Fruit fly (Drosophila melanogaster) whole organism, wandering third instar larva: Measurements from ENCODE around the gene Rbf2.

Source experiments
- Hr78 ChIP-seq: fragments of >200 bp; optimal IDR thresholded peaks from 2 replicates; lab custom pipeline; 2017; ENCODE audit warnings: missing biosample characterization, missing genetic modification characterization
- foxo ChIP-seq, 2 experiments: fragments of 200-800 bp; sonication (Bioruptor generic); optimal IDR thresholded peaks; 2 replicates in 1 of 2; 3 replicates in 1 of 2; lab custom pipeline; 2016 to 2017; ENCODE audit warnings: missing biosample characterization in 2 of 2, missing genetic modification characterization in 2 of 2

DNA sequence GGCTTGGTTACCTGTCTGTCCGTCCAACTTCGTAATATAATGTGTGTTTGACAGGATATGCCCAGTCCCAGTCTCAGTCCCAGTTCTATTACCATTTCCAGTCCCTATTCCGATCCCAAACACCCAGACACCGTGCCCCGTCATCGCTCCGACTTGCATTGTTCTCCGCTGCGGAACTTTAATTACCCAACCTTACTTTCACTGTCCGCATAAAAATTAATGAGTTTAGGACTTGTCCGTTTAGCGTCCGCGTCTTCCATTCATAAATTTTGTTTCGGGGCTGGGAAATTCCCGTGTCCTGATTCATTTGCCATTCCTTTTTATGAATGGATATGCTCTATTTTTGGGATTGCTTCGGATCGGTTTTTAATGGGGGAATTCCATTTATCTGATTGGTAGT, 23.1 kb downstream of the Rbf2 start:
- no peak for TF ChIP-seq foxo (GFP tag; optimal IDR thresholded peaks at IDR 0.05; lab: Kevin White, UChicago)
- no peak for TF ChIP-seq Hr78 (GFP tag; lab: Kevin White, UChicago)
